Worm (Caenorhabditis elegans) whole organism, dauer: ENCODE measurements around the gene F11C7.2.

Experiments used
- unc-62 ChIP-seq: sonication (generic microtip); optimal IDR thresholded peaks from 2 replicates; lab custom pipeline; 2017; ENCODE audit warnings: missing biosample characterization, missing genetic modification reagents, missing genetic modification characterization

The F11C7.2 gene

DNA sequence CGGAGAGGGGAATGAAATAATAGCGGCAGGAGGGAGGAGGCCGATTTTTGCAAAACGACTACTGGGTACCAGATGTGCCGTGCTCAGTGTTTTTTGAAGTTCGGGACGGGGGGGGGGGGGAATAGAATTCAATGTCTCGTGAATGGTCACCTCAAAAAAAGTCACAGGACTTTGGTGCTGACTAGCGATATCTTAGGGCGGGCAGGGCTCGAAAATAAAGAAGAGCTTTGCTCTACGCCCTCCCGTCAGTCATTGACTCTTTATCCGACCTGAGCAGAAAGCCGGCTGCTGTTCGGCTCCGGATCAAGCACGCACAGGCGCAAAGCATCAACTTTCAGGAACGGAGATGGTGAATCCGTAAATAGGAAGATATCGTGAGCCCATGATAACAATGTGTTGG, 6.1 kb upstream of the F11C7.2 start:
- TF ChIP-seq unc-62 (GFP tag; lab: Kevin White, UChicago), result no peak

DNA sequence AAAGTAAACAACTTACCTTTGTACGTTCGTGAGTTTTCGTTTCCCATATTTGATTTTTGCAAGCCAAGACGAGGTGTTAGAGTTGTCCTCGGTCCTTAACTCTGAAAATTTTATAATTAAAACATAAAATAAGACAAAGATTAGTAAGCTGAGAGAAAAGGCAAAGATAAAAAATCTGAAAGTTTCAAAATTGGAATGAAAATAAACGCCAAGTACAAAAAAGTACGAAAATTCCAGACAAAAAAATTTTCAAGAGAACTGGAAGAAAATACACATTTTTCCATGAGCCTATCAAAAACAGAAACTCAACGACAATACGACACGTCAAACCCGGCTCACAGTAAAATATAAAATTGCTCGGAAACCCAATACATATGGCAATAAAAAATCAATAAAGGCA, 5.1 kb upstream of the F11C7.2 start, which contains the start of gene F10D7.5:
F10D7.5 (minus strand) TSS at position 101 of the 400 bp plus-strand sequence.
- no peak for TF ChIP-seq unc-62 (GFP tag; lab: Kevin White, UChicago)

DNA sequence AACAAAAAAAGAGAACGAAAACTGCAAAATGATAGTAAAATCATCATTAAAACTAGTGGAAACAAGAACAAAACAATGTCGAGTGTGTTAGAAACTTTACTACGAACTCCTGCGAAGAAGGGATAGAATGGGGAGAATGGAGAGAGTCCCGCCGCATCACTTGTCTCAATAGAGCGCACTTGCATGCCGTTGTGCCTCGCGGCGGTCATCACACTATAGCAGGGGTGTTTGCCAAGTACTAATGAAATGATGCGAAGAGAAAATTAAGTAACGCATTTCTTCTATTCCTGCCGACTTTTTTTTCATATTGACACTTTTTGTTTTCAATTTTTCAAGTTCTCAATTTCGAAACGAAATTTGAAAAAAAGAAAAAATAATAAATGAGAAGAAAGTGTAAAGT, 4.4 kb upstream of the F11C7.2 start:
- TF ChIP-seq unc-62 (GFP tag; lab: Kevin White, UChicago), result no peak

DNA sequence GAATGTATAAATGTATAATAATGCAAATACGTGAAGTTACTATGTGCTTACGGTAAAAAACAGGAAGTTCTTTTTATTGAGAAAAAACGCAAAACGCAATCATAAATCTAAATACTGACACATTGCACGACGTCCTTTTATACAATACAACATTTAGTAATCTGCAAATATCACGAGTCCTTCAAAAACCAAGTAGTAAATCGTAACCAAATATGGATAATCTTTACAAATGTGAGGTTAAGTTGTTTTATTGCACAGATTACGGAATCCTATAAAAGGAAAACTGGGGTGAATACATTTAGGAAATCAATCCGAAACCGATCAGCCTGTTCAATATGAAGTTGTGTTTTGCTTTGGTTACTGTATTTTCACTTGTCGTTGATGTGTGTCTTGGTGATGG, 1.7 kb downstream of the F11C7.2 start, which contains the start of gene F11C7.7:
F11C7.7 (plus strand) TSS at position 301 of the 400 bp plus-strand sequence.
- TF ChIP-seq unc-62 (GFP tag; lab: Kevin White, UChicago), result no peak

DNA sequence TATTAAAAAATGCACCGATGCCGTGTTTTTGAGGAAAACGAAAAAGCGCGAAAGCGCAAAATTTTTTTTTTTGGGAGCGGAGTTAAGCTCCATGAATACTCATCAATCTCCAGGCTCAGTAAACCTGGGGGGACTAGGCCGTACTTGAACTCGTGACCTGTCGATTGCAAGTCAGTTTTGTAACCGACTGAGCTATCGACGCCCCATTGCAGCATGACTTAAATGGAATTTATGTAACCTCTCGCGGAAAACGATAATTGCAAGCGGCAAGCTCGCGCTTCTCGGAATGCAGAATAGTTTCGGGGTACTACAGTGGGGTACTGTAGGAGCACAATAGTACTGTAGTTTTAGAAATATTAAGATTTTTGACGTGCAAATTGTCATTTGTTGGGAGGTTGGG, 3.8 kb downstream of the F11C7.2 start:
- no peak for TF ChIP-seq unc-62 (GFP tag; lab: Kevin White, UChicago)

DNA sequence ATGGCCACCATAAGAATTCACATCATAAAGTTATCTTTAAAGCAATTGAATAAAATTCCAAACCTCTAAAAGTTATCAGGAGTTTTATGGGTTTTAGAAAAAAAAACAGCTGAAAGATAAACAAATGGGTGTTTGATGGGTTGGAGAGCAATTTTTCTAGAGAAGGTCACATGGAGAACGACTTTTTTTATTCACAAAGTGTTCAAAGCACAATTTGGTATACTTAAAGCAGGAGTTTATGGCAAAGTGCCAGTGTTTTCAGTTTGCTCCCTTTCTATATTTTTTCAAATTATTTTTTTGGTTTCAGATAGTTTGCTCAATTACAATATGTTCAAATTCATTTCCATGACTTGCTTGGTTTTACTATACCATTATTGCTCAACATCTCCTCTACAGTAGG, 4.7 kb downstream of the F11C7.2 start, which contains the start of gene F11C7.6:
F11C7.6 (plus strand) TSS at position 301 of the 400 bp plus-strand sequence.
- TF ChIP-seq unc-62 (GFP tag; lab: Kevin White, UChicago), result no peak

DNA sequence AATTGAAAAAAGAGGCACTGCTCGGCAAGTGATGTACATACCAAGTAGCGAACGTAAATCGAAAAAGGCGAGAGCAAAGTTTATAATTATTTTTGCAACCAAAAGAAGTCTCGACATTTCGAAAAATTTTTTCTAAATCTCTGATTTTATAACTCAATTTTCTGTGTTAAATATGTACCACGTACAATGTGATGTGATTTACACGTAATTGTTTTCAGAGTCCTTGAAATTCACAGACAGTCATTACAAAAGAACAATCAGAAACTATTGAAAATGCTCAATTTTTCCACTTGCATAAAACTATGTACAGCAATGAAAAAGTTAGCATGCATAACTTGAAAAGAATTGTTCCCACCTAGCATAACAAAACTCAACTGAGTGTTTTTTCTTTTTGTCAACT, 6.4 kb downstream of the F11C7.2 start:
- no peak for TF ChIP-seq unc-62 (GFP tag; lab: Kevin White, UChicago)

DNA sequence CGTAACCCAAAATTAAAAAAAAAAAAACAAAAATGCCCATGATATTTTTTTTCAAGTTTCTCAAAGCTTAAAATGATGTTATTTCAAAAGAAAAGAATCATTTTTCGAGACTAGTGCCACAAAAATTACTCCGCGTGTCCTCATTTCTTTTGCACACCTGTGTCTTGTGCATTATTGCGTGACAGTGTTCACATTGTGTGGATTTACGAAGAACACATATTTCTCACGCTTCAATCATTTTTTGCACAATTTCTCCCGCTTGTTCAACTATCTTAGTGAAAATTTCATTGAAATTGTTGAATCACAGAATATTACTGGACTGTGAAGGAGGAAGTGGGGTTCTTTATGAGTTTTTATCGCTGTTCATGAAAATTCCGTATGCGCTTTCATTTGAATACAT, 12.2 kb downstream of the F11C7.2 start:
- TF ChIP-seq unc-62 (GFP tag; lab: Kevin White, UChicago), result no peak

DNA sequence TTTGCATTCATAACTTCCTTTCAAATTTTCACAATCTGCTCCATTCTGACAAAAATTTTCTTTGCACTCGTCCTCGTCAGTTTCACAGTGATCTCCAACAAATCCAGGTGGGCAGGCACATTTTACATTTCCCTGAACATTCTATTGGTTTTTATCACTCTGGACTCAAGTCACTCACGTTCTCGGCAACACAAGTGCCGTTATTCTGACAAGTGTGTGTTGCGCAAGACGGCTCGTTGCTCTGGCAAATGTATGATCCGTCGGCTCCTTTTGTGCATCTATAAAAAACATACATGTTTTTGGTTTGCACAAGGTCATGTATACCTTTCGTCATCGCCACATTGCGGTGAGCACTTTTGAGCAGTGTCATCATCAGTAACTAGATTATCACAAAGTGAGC, 16.0 kb downstream of the F11C7.2 start:
- TF ChIP-seq unc-62 (GFP tag; lab: Kevin White, UChicago), result no peak

DNA sequence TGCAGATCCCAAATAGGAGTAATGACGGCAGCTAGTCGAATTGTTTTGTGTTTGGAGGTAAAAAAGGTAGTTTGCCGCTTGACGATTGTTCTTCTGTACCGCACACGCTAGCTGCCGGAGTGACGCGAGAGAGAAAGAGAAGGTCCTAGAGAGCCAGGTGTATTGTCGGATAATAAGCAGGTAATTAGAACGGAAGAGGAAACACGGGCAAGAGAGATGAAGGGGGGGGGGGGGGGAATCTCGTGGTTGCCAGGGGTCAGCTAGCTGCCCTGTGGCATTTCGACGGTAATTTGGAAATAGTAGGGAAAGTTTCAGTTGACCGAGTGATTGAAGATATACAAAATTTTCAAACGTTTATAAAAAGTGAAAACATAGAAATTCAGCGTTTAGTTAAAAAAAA, 17.3 kb downstream of the F11C7.2 start, which contains the start of gene crb-1:
crb-1 (minus strand) TSS at position 147 of the 400 bp plus-strand sequence.
- TF ChIP-seq unc-62 (GFP tag; lab: Kevin White, UChicago), result no peak

DNA sequence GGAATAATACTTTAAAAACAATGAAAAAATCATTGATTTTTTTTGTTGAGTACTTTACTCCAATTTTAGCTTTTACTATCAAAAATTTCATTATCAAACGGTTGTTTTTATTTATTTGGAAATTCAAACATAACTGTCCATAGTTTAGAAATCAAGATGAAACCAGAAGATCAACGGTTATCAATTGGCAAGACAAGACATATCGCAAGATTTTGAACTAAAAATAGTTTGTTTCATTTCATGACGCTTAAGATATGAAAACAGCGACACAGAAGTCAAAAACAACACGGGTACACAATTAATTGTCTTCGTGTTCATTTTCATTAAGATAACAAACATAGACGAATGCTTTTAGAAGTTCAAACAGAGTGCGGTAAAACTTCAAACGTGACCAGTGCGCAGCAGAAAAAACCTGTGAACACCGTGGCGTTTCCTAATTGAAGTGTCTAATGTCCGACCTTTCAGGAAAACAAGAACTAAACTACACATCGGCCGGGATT, 20.9 kb downstream of the F11C7.2 start:
- no peak for TF ChIP-seq unc-62 (GFP tag; lab: Kevin White, UChicago)

DNA sequence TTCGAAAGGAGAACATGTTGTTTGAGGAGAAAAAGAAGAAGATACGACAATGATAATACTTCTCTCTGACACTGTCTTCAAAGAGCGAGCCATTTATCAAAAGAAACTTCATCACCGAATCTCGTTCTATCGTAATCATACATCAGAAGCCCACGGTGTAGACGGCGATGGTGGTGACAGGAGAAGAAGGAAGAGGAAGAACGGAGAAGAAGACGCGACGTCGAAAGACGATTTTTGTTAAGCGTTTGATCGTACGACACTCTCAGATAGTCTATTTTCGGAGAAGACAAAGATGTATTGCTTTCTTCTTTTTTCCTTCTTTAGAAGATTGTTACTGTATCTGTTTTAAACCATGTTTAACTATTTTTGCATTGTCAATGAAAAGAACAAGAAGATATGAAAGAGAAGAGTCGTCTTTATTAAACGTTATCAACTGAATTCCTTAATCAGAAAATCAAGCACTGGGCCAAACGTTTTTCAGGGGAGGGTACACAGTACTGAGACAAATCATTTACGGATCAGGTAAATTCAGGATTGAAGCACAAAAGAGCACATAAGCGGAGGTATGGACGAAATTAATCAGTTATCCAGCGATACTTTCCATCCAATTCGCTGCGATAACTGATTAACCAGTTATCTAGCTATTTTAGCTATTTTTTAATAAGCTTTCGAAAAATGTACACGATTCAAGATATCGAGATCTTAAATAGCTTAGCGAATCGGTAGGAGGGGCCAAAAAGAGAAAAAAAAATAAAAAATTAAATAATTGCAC, 23.4 kb downstream of the F11C7.2 start:
- TF ChIP-seq unc-62 (GFP tag; lab: Kevin White, UChicago), result no peak

DNA sequence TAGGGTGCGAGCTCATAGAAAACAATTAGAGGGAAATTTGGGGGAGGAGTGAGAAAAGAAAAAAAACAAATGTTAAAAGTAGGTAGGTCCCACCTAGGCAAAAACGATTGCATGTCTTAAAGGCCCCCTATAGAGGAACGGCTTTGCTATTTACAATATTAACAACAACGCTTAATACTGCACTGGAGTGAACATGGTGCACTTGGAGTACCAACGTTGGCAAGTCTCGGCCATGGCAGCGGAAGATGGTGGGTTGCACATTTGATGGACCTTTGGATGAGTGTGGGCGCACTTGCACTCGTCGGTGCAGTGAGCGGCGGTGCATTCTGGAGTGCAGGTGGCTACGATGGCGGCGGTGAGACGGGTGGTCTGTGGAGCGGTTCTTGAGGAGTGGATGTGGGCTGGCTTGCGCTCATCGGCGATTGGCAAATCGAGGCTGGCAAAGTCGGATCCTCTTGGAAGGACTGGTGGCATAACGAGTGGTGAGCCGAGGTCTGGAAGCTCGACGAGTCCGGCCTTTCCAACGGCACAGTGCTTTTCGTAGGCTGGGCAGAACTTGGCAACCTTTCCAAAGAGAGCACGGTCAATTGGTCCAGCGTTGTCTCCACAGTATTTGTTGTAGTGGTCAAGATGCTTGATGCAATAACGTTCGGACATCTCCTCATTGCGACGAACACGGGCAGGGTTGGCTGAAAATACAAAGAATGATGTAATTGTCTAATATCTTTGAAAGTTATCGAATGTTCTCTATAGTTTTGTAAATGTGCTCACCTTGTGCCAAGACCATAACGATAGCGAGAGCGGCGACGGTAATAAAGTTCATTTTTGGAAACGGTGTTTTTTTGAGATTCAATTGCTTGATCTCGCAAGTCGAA, 24.2 kb downstream of the F11C7.2 start:
- no peak for TF ChIP-seq unc-62 (GFP tag; lab: Kevin White, UChicago)

DNA sequence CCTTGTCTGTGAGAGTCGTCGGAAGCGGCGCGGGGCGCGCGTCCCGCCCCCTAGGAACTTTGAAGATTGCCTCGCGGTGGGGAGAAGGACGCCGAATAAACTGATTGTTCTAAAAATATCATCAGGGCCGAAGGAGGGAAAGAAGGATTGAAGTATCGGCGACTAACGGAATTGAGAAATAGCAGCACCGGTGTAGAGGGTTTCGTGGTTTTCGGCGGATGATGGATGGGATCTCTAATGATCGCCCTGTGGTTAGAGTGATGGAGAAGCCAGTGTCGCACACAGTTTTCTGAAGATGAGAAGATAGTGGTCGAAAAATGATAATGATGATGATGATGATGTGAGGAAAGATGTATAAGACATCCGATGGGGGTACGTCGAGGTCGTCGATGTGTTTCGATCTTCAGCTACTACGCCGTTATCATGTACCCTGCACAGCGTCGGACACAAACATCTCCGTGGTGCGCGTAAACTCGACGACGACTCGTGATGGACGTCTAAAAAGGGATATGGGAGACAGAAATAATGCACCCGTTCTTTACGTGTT, 25.0 kb downstream of the F11C7.2 start, which contains the start of gene osm-11:
osm-11 (minus strand) TSS at position 51 of the 547 bp plus-strand sequence.
- TF ChIP-seq unc-62 (GFP tag; lab: Kevin White, UChicago), result no peak

DNA sequence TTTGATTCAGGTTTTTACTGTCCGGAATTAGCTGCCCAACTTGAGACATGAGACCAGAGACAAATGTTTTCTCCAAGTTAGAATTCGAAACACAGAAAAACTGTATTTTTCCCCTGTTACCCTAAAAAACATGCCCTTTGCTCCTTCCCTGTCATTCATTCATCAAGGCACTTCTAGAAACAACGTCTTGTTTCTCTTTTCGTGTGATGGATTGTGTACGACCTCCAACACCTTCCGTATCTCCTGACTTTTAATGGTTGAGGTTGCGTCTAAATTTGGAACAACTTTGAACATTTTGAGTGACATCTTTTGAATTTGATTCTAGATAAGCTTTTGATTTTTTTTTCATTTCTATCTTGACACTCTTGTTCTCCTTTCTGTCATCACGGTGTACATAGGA, 26.0 kb downstream of the F11C7.2 start:
- no peak for TF ChIP-seq unc-62 (GFP tag; lab: Kevin White, UChicago)
